Fruit fly (Drosophila melanogaster): Measurements from ENCODE around the gene CG8036.
A peak's percentile ranks its signal among the peaks of the same experiment; 100 is the strongest.

The CG8036 gene

dm6 chr3R:8676560-8677000 lies 8.9 kb downstream of the CG8036 start, which contains the start of the genes Unc50, CG11755 and CG8043 (continued):
- peak; percentile 88 for TF ChIP-seq nerfin-2 (GFP tag; IDR thresholded peaks at IDR 0.05; ENCODE audit: partially characterized antibody)
- TF ChIP-seq Abd-B (GFP tag; optimal IDR thresholded peaks at IDR 0.05): peak; percentile 83
- TF ChIP-seq Tbp (GFP tag; optimal IDR thresholded peaks at IDR 0.05): no peak
- TF ChIP-seq chn (GFP tag; optimal IDR thresholded peaks at IDR 0.05): peak; percentile 60
- no peak for TF ChIP-seq Dip2 (GFP tag; IDR thresholded peaks at IDR 0.05)
- peak; percentile 41 for TF ChIP-seq CG6254 (GFP tag; optimal IDR thresholded peaks at IDR 0.05)
- no peak for TF ChIP-seq CG17802 (tag; optimal IDR thresholded peaks at IDR 0.05)
- TF ChIP-seq vvl (GFP tag; IDR thresholded peaks at IDR 0.05): peak; percentile 81
- no peak for TF ChIP-seq crol (GFP tag; IDR thresholded peaks at IDR 0.05)
- TF ChIP-seq D19B (GFP tag; optimal IDR thresholded peaks at IDR 0.05): peak; percentile 24
- TF ChIP-seq CG6689 (GFP tag; IDR thresholded peaks at IDR 0.05): peak; percentile 74
- TF ChIP-seq run (tag; optimal IDR thresholded peaks at IDR 0.05): peak; percentile 26
- peak; percentile 95 for TF ChIP-seq Med (GFP tag)
- peak; percentile 50 for TF ChIP-seq peb (GFP tag; IDR thresholded peaks at IDR 0.05)
- TF ChIP-seq CG15696 (tag; optimal IDR thresholded peaks at IDR 0.05): peak; percentile 83
- peak; percentile 49 for TF ChIP-seq CG11723 (GFP tag; optimal IDR thresholded peaks at IDR 0.05)
- TF ChIP-seq B-H2 (GFP tag; optimal IDR thresholded peaks at IDR 0.05): peak; percentile 80
- TF ChIP-seq eyg (GFP tag; optimal IDR thresholded peaks at IDR 0.05): peak; percentile 23
- no peak; the same call in 2 of the 3 replicates for TF ChIP-seq ci (GFP tag; IDR thresholded peaks at IDR 0.05)
- TF ChIP-seq Mrtf (GFP tag; IDR thresholded peaks at IDR 0.05): peak; percentile 66; the same call in 2 of the 3 replicates
- TF ChIP-seq Asciz (GFP tag; optimal IDR thresholded peaks at IDR 0.05): no peak
- no peak for TF ChIP-seq Vsx1 (GFP tag; optimal IDR thresholded peaks at IDR 0.05)
- peak; percentile 80 for TF ChIP-seq CG18262 (tag; optimal IDR thresholded peaks at IDR 0.05)
- TF ChIP-seq ind (GFP tag; optimal IDR thresholded peaks at IDR 0.05): peak; percentile 83
- TF ChIP-seq CG2712 (tag; optimal IDR thresholded peaks at IDR 0.05): peak; percentile 85
- TF ChIP-seq CG4424 (GFP tag; optimal IDR thresholded peaks at IDR 0.05): peak; percentile 78
- peak; percentile 53; the same call in 1 of the 2 replicates for TF ChIP-seq danr (GFP tag; IDR thresholded peaks at IDR 0.05)
- peak; percentile 89 for TF ChIP-seq CG2120 (GFP tag; optimal IDR thresholded peaks at IDR 0.05)
- TF ChIP-seq slou (GFP tag; optimal IDR thresholded peaks at IDR 0.05): peak; percentile 78
- TF ChIP-seq B-H1 (GFP tag; IDR thresholded peaks at IDR 0.05): peak; percentile 44; the same call in 2 of the 3 replicates
- TF ChIP-seq Hr3 (GFP tag; optimal IDR thresholded peaks at IDR 0.05): peak; percentile 78
- no peak for TF ChIP-seq gsb (GFP tag; IDR thresholded peaks at IDR 0.05)
- peak; percentile 53 to 74 for TF ChIP-seq chif (GFP tag; optimal IDR thresholded peaks at IDR 0.05)
- peak; percentile 32 for TF ChIP-seq CG1529 (GFP tag; optimal IDR thresholded peaks at IDR 0.05)
- peak; percentile 73 for TF ChIP-seq Adf1 (GFP tag; IDR thresholded peaks at IDR 0.05)
- no peak for TF ChIP-seq TFAM (GFP tag; optimal IDR thresholded peaks at IDR 0.05)
- TF ChIP-seq Opbp (GFP tag; IDR thresholded peaks at IDR 0.05; ENCODE audit: partially characterized antibody): peak; percentile 91
- TF ChIP-seq mld (GFP tag; IDR thresholded peaks at IDR 0.05; ENCODE audit: partially characterized antibody): peak; percentile 86; the same call in 2 of the 3 replicates
- TF ChIP-seq crc (GFP tag; optimal IDR thresholded peaks at IDR 0.05): peak; percentile 19
- peak; percentile 69 for TF ChIP-seq gsb-n (tag; optimal IDR thresholded peaks at IDR 0.05)
- TF ChIP-seq Sry-δ (GFP tag; optimal IDR thresholded peaks at IDR 0.05): peak; percentile 90
- TF ChIP-seq Doc2 (GFP tag; IDR thresholded peaks at IDR 0.05): no peak
- TF ChIP-seq emc (GFP tag; optimal IDR thresholded peaks at IDR 0.05): peak; percentile 20
- TF ChIP-seq CG7271 (tag; optimal IDR thresholded peaks at IDR 0.05): peak; percentile 30
- TF ChIP-seq Meics (GFP tag; optimal IDR thresholded peaks at IDR 0.05): peak; percentile 77
- TF ChIP-seq Gsc (GFP tag; IDR thresholded peaks at IDR 0.05): no peak
- TF ChIP-seq bsh (GFP tag; optimal IDR thresholded peaks at IDR 0.05): peak in 1 of 2 experiments; percentile 72
- TF ChIP-seq unpg (GFP tag; optimal IDR thresholded peaks at IDR 0.05): peak; percentile 74
- peak; percentile 45; the same call in 1 of the 3 replicates for TF ChIP-seq Optix (GFP tag; IDR thresholded peaks at IDR 0.05)
- TF ChIP-seq pros (GFP tag; optimal IDR thresholded peaks at IDR 0.05): peak; percentile 42
- TF ChIP-seq NK7.1 (GFP tag; optimal IDR thresholded peaks at IDR 0.05): peak; percentile 25

Data from whole organism, embryonic.